Worm (Caenorhabditis elegans) whole organism, L2 larva: ENCODE results near the gene nhr-146.
"Not testable (repeated sequence)": the region's sequence is repeated elsewhere in the genome, so short reads cannot be mapped to it uniquely, and the experiment has no call there.

Experiments
- C34F6.9 ChIP-seq: fragments of 150-350 bp; optimal IDR thresholded peaks from 2 replicates; lab custom pipeline; 2014; ENCODE audit warnings: missing biosample characterization, missing genetic modification characterization
- F13H6.1 ChIP-seq: sonication (generic microtip); optimal IDR thresholded peaks from 2 replicates; lab custom pipeline; 2016; ENCODE audit warnings: missing genetic modification characterization, missing compliant biosample characterization
- R02D3.7 ChIP-seq: fragments of 150-350 bp; optimal IDR thresholded peaks from 2 replicates; lab custom pipeline; 2014; ENCODE audit warnings: missing biosample characterization, missing genetic modification characterization
- alr-1 ChIP-seq: fragments of 150-350 bp; optimal IDR thresholded peaks from 2 replicates; lab custom pipeline; 2014; ENCODE audit warnings: missing biosample characterization, missing genetic modification characterization
- aly-2 ChIP-seq: fragments of 150-350 bp; optimal IDR thresholded peaks from 2 replicates; lab custom pipeline; 2014; ENCODE audit warnings: missing biosample characterization, missing genetic modification characterization
- blmp-1 ChIP-seq: sonication (generic microtip); optimal IDR thresholded peaks from 2 replicates; lab custom pipeline; 2017; ENCODE audit warnings: missing genetic modification characterization, mild to moderate bottlenecking, missing compliant biosample characterization, antibody characterized with exemption, moderate library complexity; ENCODE audit not compliant: insufficient read depth
- ceh-82 ChIP-seq: fragments of 150-350 bp; optimal IDR thresholded peaks from 2 replicates; lab custom pipeline; 2014; ENCODE audit warnings: missing biosample characterization, missing genetic modification characterization
- crh-2 ChIP-seq: sonication (generic microtip); optimal IDR thresholded peaks from 2 replicates; lab custom pipeline; 2017; ENCODE audit warnings: missing biosample characterization, missing genetic modification characterization
- dmd-4 ChIP-seq: sonication (generic microtip); optimal IDR thresholded peaks from 2 replicates; lab custom pipeline; 2017; ENCODE audit warnings: missing biosample characterization, missing genetic modification characterization
- egl-27 ChIP-seq: sonication (generic microtip); optimal IDR thresholded peaks from 3 replicates; lab custom pipeline; 2017; ENCODE audit warnings: missing biosample characterization, missing genetic modification reagents, missing genetic modification characterization
- elt-1 ChIP-seq: fragments of 150-350 bp; optimal IDR thresholded peaks from 2 replicates; lab custom pipeline; 2014; ENCODE audit warnings: missing biosample characterization, missing genetic modification characterization
- fos-1 ChIP-seq: fragments of 150-350 bp; optimal IDR thresholded peaks from 2 replicates; lab custom pipeline; 2014; ENCODE audit warnings: missing biosample characterization, missing genetic modification characterization
- gmeb-1 ChIP-seq: fragments of 150-350 bp; optimal IDR thresholded peaks from 2 replicates; lab custom pipeline; 2014; ENCODE audit warnings: missing biosample characterization, missing genetic modification characterization
- lin-11 ChIP-seq: fragments of 150-350 bp; sonication (generic microtip); optimal IDR thresholded peaks from 2 replicates; lab custom pipeline; 2014; ENCODE audit warnings: missing biosample characterization, missing genetic modification characterization, inconsistent platforms, mixed read lengths
- lin-13 ChIP-seq: fragments of 150-350 bp; optimal IDR thresholded peaks from 2 replicates; lab custom pipeline; 2014; ENCODE audit warnings: missing biosample characterization, missing genetic modification reagents, missing genetic modification characterization
- lin-39 ChIP-seq: fragments of 150-350 bp; optimal IDR thresholded peaks from 2 replicates; lab custom pipeline; 2014; ENCODE audit warnings: missing biosample characterization, missing genetic modification reagents, missing genetic modification characterization
- lsy-2 ChIP-seq, 2 experiments: fragments of 150-350 bp in 1 of 2; sonication (generic microtip) in 1 of 2; optimal IDR thresholded peaks; 2 replicates each; lab custom pipeline; 2014 to 2017; ENCODE audit warnings: missing biosample characterization in 2 of 2, missing genetic modification characterization in 2 of 2
- mab-5 ChIP-seq: fragments of 150-350 bp; optimal IDR thresholded peaks from 2 replicates; lab custom pipeline; 2014; ENCODE audit warnings: missing biosample characterization, missing genetic modification characterization
- mbf-1 ChIP-seq: sonication (generic microtip); optimal IDR thresholded peaks from 2 replicates; lab custom pipeline; 2017; ENCODE audit warnings: missing biosample characterization, missing genetic modification characterization
- nhr-10 ChIP-seq: sonication (generic microtip); optimal IDR thresholded peaks from 2 replicates; lab custom pipeline; 2017; ENCODE audit warnings: missing biosample characterization, missing genetic modification characterization
- nhr-11 ChIP-seq: fragments of 150-350 bp; optimal IDR thresholded peaks from 2 replicates; lab custom pipeline; 2014; ENCODE audit warnings: missing biosample characterization, missing genetic modification characterization
- nhr-12 ChIP-seq: fragments of 150-350 bp; optimal IDR thresholded peaks from 2 replicates; lab custom pipeline; 2014; ENCODE audit warnings: missing biosample characterization, missing genetic modification characterization
- nhr-129 ChIP-seq: fragments of 150-350 bp; optimal IDR thresholded peaks from 2 replicates; lab custom pipeline; 2014; ENCODE audit warnings: missing biosample characterization, missing genetic modification characterization
- nhr-21 ChIP-seq: fragments of 150-350 bp; optimal IDR thresholded peaks from 2 replicates; lab custom pipeline; 2014; ENCODE audit warnings: missing biosample characterization, missing genetic modification characterization
- nhr-237 ChIP-seq: fragments of 150-350 bp; optimal IDR thresholded peaks from 2 replicates; lab custom pipeline; 2014; ENCODE audit warnings: missing biosample characterization, missing genetic modification characterization
- nhr-25 ChIP-seq: fragments of 150-350 bp; sonication (generic microtip); optimal IDR thresholded peaks from 3 replicates; lab custom pipeline; 2014; ENCODE audit warnings: missing biosample characterization, missing genetic modification characterization
- nhr-6 ChIP-seq: fragments of 150-350 bp; optimal IDR thresholded peaks from 2 replicates; lab custom pipeline; 2014; ENCODE audit warnings: missing biosample characterization, missing genetic modification characterization
- peb-1 ChIP-seq: fragments of 150-350 bp; optimal IDR thresholded peaks from 2 replicates; lab custom pipeline; 2014; ENCODE audit warnings: missing biosample characterization, missing genetic modification characterization
- sem-4 ChIP-seq: fragments of 150-350 bp; optimal IDR thresholded peaks from 2 replicates; lab custom pipeline; 2014; ENCODE audit warnings: missing biosample characterization, missing genetic modification reagents, missing genetic modification characterization
- skn-1 ChIP-seq: sonication (generic microtip); optimal IDR thresholded peaks from 2 replicates; lab custom pipeline; 2017; ENCODE audit warnings: missing biosample characterization, missing genetic modification characterization
- sma-3 ChIP-seq: sonication (generic microtip); optimal IDR thresholded peaks from 2 replicates; lab custom pipeline; 2016; ENCODE audit warnings: missing genetic modification reagents, missing genetic modification characterization, missing compliant biosample characterization
- sma-9 ChIP-seq, 2 experiments: fragments of 150-350 bp in 1 of 2; sonication (generic microtip) in 1 of 2; optimal IDR thresholded peaks; 2 replicates each; lab custom pipeline; 2014 to 2016; ENCODE audit warnings: missing genetic modification characterization in 2 of 2, mild to moderate bottlenecking in 1 of 2, missing biosample characterization in 1 of 2, missing compliant biosample characterization in 1 of 2, missing genetic modification reagents in 1 of 2, moderate library complexity in 1 of 2
- snpc-4 ChIP-seq: fragments of 150-350 bp; optimal IDR thresholded peaks from 2 replicates; lab custom pipeline; 2014; ENCODE audit warnings: missing biosample characterization, missing genetic modification characterization
- unc-55 ChIP-seq: fragments of 150-350 bp; sonication (generic microtip); optimal IDR thresholded peaks from 3 replicates; lab custom pipeline; 2014; ENCODE audit warnings: missing biosample characterization, missing genetic modification reagents, missing genetic modification characterization
- zag-1 ChIP-seq: fragments of 150-350 bp; optimal IDR thresholded peaks from 2 replicates; lab custom pipeline; 2014; ENCODE audit warnings: missing biosample characterization, missing genetic modification characterization
- ztf-1 ChIP-seq: fragments of 200-800 bp; sonication (Bioruptor generic); conservative IDR thresholded peaks from 2 replicates; pipeline ENCODE4 v1.3.6; 2022; ENCODE audit warnings: missing genetic modification characterization, missing compliant biosample characterization
- ztf-11 ChIP-seq: sonication (generic microtip); optimal IDR thresholded peaks from 2 replicates; lab custom pipeline; 2017; ENCODE audit warnings: missing biosample characterization, missing genetic modification characterization
- ztf-4 ChIP-seq: fragments of 150-350 bp; optimal IDR thresholded peaks from 2 replicates; lab custom pipeline; 2014; ENCODE audit warnings: missing biosample characterization, missing genetic modification characterization

nhr-146 gene

ce11 chrIV:1633445-1633844, 6.8 kb downstream of the nhr-146 start, which contains the start of gene Y41D4B.6:
Y41D4B.6 (plus strand) TSS chrIV:1633745.
- TF ChIP-seq nhr-129 (tag; lab: Kevin White, UChicago) (no peak), lsy-2 (tag; optimal IDR thresholded peaks at IDR 0.05; lab: Kevin White, UChicago) (no peak), F13H6.1 (tag; lab: Kevin White, UChicago) (no peak), lin-11 (tag; lab: Kevin White, UChicago) (no peak), aly-2 (no peak), ceh-82 (tag; lab: Kevin White, UChicago) (no peak), ztf-11 (tag; lab: Kevin White, UChicago) (no peak), sma-3 (no peak), nhr-6 (tag; lab: Kevin White, UChicago) (no peak), snpc-4 (tag; lab: Kevin White, UChicago) (no peak)

DNA sequence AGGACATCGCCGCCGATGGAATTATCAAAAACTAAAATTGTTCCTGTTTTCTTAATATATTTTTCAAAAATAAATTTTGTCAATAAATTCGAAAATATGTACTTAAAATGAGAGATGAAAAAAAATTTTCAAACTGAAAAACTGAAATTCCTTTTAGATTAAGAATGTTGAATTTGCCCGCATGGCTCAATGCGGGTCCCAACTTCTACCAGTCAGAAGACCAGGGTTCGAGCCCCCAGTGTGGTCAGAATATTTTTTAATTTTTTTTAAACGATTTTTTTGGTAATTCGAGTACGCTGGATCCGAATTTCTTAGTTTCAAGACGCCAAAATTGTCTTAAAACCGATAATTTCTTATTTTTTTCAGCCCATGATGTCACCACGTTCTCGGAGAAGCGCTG, 10.7 kb downstream of the nhr-146 start:
- no peak for TF ChIP-seq F13H6.1 (tag; lab: Kevin White, UChicago)
- no peak for TF ChIP-seq nhr-11 (tag; lab: Kevin White, UChicago)
- no peak for TF ChIP-seq mbf-1 (tag; lab: Kevin White, UChicago)
- no peak for TF ChIP-seq alr-1 (tag; lab: Kevin White, UChicago)
- TF ChIP-seq elt-1 (tag; lab: Kevin White, UChicago), result no peak
- no peak for TF ChIP-seq peb-1 (tag; lab: Kevin White, UChicago)
- no peak for TF ChIP-seq sma-9 (GFP tag; optimal IDR thresholded peaks at IDR 0.05; lab: Kevin White, UChicago)
- no peak for TF ChIP-seq sma-9 (tag; optimal IDR thresholded peaks at IDR 0.05; lab: Kevin White, UChicago)
- no peak for TF ChIP-seq ztf-4
- no peak for TF ChIP-seq blmp-1 (tag; lab: Kevin White, UChicago)
- TF ChIP-seq nhr-237 (tag; lab: Kevin White, UChicago), result no peak
- no peak for TF ChIP-seq nhr-25
- no peak for TF ChIP-seq nhr-10 (tag; lab: Kevin White, UChicago)
- no peak for TF ChIP-seq zag-1
- TF ChIP-seq egl-27, result no peak
- TF ChIP-seq R02D3.7 (tag; lab: Kevin White, UChicago), result no peak

- not testable (repeated sequence) for TF ChIP-seq ceh-82, nhr-12, F13H6.1 (tag; lab: Kevin White, UChicago)
These were observed 18.6 kb downstream of the nhr-146 start, which contains the start of gene nhr-274 for ce11 chrIV:1645198-1645597. nhr-274 (minus strand) TSS chrIV:1645298.

DNA sequence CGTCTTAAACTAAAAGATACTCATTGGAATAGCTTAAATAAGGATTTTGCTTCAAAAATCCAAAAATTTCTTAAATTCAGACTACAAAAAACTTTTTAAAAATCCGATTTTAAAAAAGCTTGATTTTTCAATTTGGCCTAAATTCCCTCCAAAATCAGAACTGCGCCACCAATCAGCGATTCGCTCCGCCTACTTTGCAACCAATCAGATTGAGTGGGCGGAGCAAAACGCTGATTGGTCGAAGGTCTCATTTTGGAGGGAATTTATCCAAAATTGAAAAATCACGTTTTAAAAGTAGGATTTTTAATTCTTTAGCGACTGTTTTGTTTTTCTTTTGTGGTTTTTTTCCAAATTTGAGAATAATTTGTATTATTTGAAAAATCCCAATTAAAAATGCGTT, 22.7 kb downstream of the nhr-146 start:
- TF ChIP-seq mab-5 (tag; lab: Kevin White, UChicago) (no peak), ztf-1 (no peak), nhr-12 (tag; lab: Kevin White, UChicago) (no peak), dmd-4 (no peak), sem-4 (tag; lab: Kevin White, UChicago) (no peak), lin-13 (no peak), crh-2 (no peak), egl-27 (no peak), nhr-25 (no peak), lin-39 (tag; lab: Kevin White, UChicago) (no peak)

- TF ChIP-seq skn-1 (tag; lab: Kevin White, UChicago), result no peak
- TF ChIP-seq sma-9 (GFP tag; optimal IDR thresholded peaks at IDR 0.05; lab: Kevin White, UChicago), result peak; percentile 37
- no peak for TF ChIP-seq sma-9 (tag; optimal IDR thresholded peaks at IDR 0.05; lab: Kevin White, UChicago)
- TF ChIP-seq lin-13, result peak; percentile 12
- TF ChIP-seq nhr-10 (tag; lab: Kevin White, UChicago), result no peak
- no peak for TF ChIP-seq ceh-82 (tag; lab: Kevin White, UChicago)
- peak; percentile 71 for TF ChIP-seq fos-1 (tag; lab: Kevin White, UChicago)
- TF ChIP-seq gmeb-1, result peak; percentile 31
- TF ChIP-seq nhr-129 (tag; lab: Kevin White, UChicago), result peak; percentile 47
- peak; percentile 75 for TF ChIP-seq crh-2
- TF ChIP-seq unc-55, result peak; percentile 78
- no peak for TF ChIP-seq elt-1 (tag; lab: Kevin White, UChicago)
- TF ChIP-seq nhr-21, result peak; percentile 29
- peak in 1 of 2 experiments; percentile 28 for TF ChIP-seq lsy-2 (tag; optimal IDR thresholded peaks at IDR 0.05; lab: Kevin White, UChicago)
- peak; percentile 62 for TF ChIP-seq C34F6.9 (tag; lab: Kevin White, UChicago)
These were observed 23.2 kb downstream of the nhr-146 start for ce11 chrIV:1649794-1650193.
